Fruit fly (Drosophila melanogaster): ENCODE results near the gene lectin-21Ca.
A peak's percentile ranks its signal among the peaks of the same experiment; 100 is the strongest.

Gene lectin-21Ca

DNA sequence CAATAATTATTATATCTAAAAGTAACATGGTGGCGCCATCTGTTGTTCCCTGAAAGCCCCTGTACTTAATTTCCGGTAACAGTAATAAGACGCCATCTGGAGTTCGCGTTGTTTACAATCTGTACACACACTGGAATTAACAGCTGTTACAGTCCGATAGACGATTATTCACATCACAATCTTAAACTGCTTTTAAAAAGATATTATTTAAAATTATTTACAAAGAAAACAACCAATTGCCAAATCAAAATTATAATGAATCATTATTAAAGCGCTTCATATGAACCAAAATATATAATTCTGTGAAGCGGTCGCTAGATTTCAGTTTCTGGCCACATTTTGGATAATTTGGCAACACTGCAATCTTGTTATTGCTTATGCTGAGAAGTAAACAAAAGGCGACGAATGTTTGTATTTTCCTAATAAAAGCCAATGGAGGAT lies 22.0 kb upstream of the lectin-21Ca start, which contains the start of gene CG13689 (continued):
- TF ChIP-seq CG6854 (GFP tag; optimal IDR thresholded peaks at IDR 0.05), result no peak
- TF ChIP-seq CG9139 (GFP tag; optimal IDR thresholded peaks at IDR 0.05), result no peak
- TF ChIP-seq CG8632 (GFP tag; optimal IDR thresholded peaks at IDR 0.05), result no peak
- TF ChIP-seq CG6163 (GFP tag; IDR thresholded peaks at IDR 0.05), result no peak
- peak; percentile 44 for TF ChIP-seq lz (GFP tag; optimal IDR thresholded peaks at IDR 0.05)
- TF ChIP-seq acj6 (GFP tag; optimal IDR thresholded peaks at IDR 0.05), result peak; percentile 31
- TF ChIP-seq CG11294 (GFP tag; IDR thresholded peaks at IDR 0.05), result no peak

DNA sequence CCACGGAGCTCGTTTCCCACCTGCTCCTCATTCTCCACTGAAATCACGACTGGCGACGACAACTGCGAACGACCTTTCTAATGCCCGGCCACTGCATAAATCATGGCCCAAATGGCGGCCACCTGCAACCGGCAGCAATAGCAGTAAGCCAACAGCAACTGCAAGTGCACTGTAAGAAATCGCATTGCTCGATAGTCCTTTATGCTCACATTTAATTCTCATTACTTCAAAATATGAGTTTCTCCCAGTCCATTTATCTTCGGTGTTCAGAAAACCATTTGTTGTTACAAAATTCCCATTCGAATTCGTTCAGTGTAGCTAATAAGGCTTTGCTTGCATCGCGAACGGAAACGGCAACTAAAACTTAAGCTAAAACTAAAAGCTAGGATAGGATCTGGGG lies 20.4 kb upstream of the lectin-21Ca start:
- TF ChIP-seq CG6792 (GFP tag; optimal IDR thresholded peaks at IDR 0.05), result no peak
- TF ChIP-seq Eip78C (GFP tag), result peak; percentile 75
- TF ChIP-seq fd85E (GFP tag; optimal IDR thresholded peaks at IDR 0.05), result no peak
- TF ChIP-seq CG10669 (GFP tag; optimal IDR thresholded peaks at IDR 0.05), result peak; percentile 47
- TF ChIP-seq cyc (GFP tag; optimal IDR thresholded peaks at IDR 0.05), result no peak
- no peak for TF ChIP-seq topi (GFP tag; optimal IDR thresholded peaks at IDR 0.05)
- TF ChIP-seq CG8119 (GFP tag; IDR thresholded peaks at IDR 0.05), result peak; percentile 79
- no peak for TF ChIP-seq CG9139 (GFP tag; optimal IDR thresholded peaks at IDR 0.05)
- no peak for TF ChIP-seq spab (GFP tag; optimal IDR thresholded peaks at IDR 0.05)
- peak; percentile 29 for TF ChIP-seq CG10631 (GFP tag; optimal IDR thresholded peaks at IDR 0.05)
- peak; percentile 75 for TF ChIP-seq CG15336 (GFP tag; IDR thresholded peaks at IDR 0.05)
- peak; percentile 78 for TF ChIP-seq CG6276 (GFP tag; optimal IDR thresholded peaks at IDR 0.05)
- peak; percentile 88 for TF ChIP-seq eg (GFP tag; IDR thresholded peaks at IDR 0.05)
- peak; percentile 9 for TF ChIP-seq esn (GFP tag; optimal IDR thresholded peaks at IDR 0.05)
- TF ChIP-seq achi (GFP tag; optimal IDR thresholded peaks at IDR 0.05), result peak; percentile 38
- no peak for TF ChIP-seq Ets96B (tag; optimal IDR thresholded peaks at IDR 0.05)
- TF ChIP-seq CG6808 (GFP tag; optimal IDR thresholded peaks at IDR 0.05), result no peak
- peak; percentile 66 for TF ChIP-seq svp (GFP tag)
- TF ChIP-seq CG11294 (GFP tag; IDR thresholded peaks at IDR 0.05), result peak; percentile 73
- TF ChIP-seq net (GFP tag; optimal IDR thresholded peaks at IDR 0.05), result peak; percentile 42
- TF ChIP-seq dac (GFP tag; optimal IDR thresholded peaks at IDR 0.05), result peak; percentile 57
- TF ChIP-seq CG31627 (GFP tag; optimal IDR thresholded peaks at IDR 0.05), result no peak
- TF ChIP-seq CG32006 (GFP tag; optimal IDR thresholded peaks at IDR 0.05), result peak; percentile 81
- no peak for TF ChIP-seq CG7368 (GFP tag; optimal IDR thresholded peaks at IDR 0.05)
- TF ChIP-seq OdsH (GFP tag; optimal IDR thresholded peaks at IDR 0.05), result peak; percentile 49
- TF ChIP-seq lz (GFP tag; optimal IDR thresholded peaks at IDR 0.05), result no peak
- no peak for TF ChIP-seq acj6 (GFP tag; optimal IDR thresholded peaks at IDR 0.05)
- no peak for TF ChIP-seq fkh (GFP tag; optimal IDR thresholded peaks at IDR 0.05)
- TF ChIP-seq Met (GFP tag; optimal IDR thresholded peaks at IDR 0.05), result peak; percentile 11
- peak; percentile 37 for TF ChIP-seq pdm3 (GFP tag; optimal IDR thresholded peaks at IDR 0.05)
- TF ChIP-seq Eip75B (GFP tag; optimal IDR thresholded peaks at IDR 0.05), result no peak
- TF ChIP-seq dsx (GFP tag; optimal IDR thresholded peaks at IDR 0.05; ENCODE audit: poor library complexity, severe bottlenecking), result no peak
- peak; percentile 46 for TF ChIP-seq Lpt (GFP tag; optimal IDR thresholded peaks at IDR 0.05)
- no peak for TF ChIP-seq CG34406 (GFP tag; optimal IDR thresholded peaks at IDR 0.05)
- TF ChIP-seq Sox15 (GFP tag; optimal IDR thresholded peaks at IDR 0.05), result no peak
- TF ChIP-seq CG1621 (tag; optimal IDR thresholded peaks at IDR 0.05), result no peak
- TF ChIP-seq CG6854 (GFP tag; optimal IDR thresholded peaks at IDR 0.05), result no peak
- peak; percentile 82 for TF ChIP-seq Hr4 (GFP tag; optimal IDR thresholded peaks at IDR 0.05)
- no peak for TF ChIP-seq Sox102F (GFP tag; optimal IDR thresholded peaks at IDR 0.05)
- peak; percentile 23 for TF ChIP-seq Hr39 (GFP tag; optimal IDR thresholded peaks at IDR 0.05)
- TF ChIP-seq CG6163 (GFP tag; IDR thresholded peaks at IDR 0.05), result peak; percentile 74
- no peak for TF ChIP-seq fd59A (GFP tag; optimal IDR thresholded peaks at IDR 0.05)
- TF ChIP-seq Ets21C (GFP tag; optimal IDR thresholded peaks at IDR 0.05), result no peak
- TF ChIP-seq CG11902 (GFP tag; optimal IDR thresholded peaks at IDR 0.05), result no peak
- no peak for TF ChIP-seq Eip93F (GFP tag; optimal IDR thresholded peaks at IDR 0.05)
- no peak for TF ChIP-seq CG3032 (tag; optimal IDR thresholded peaks at IDR 0.05)
- TF ChIP-seq ss (GFP tag; optimal IDR thresholded peaks at IDR 0.05), result no peak
- peak; percentile 56 for TF ChIP-seq CG4318 (GFP tag; optimal IDR thresholded peaks at IDR 0.05)
- peak; percentile 32 for TF ChIP-seq CG3919 (GFP tag; optimal IDR thresholded peaks at IDR 0.05)

All from whole organism, prepupa.